Fruit fly (Drosophila melanogaster): ENCODE data around the gene PolE1.

- TF ChIP-seq Ets98B (GFP tag; IDR thresholded peaks at IDR 0.05) (peak; percentile 52), CG8301 (tag; optimal IDR thresholded peaks at IDR 0.05) (peak; percentile 52), D1 (tag; optimal IDR thresholded peaks at IDR 0.05) (no peak), EcR (GFP tag; optimal IDR thresholded peaks at IDR 0.05) (no peak), CG4496 (GFP tag; IDR thresholded peaks at IDR 0.05) (peak; percentile 77), CG8159 (tag; optimal IDR thresholded peaks at IDR 0.05) (peak; percentile 59), Pif1A (GFP tag; optimal IDR thresholded peaks at IDR 0.05) (no peak), gl (tag; optimal IDR thresholded peaks at IDR 0.05) (no peak), CG14655 (GFP tag; optimal IDR thresholded peaks at IDR 0.05) (peak; percentile 63)
Observed at dm6 chr3R:23355829-23356738, 8.2 kb downstream of the PolE1 start, which contains the start of the genes ATPsynCF6 and Sec13.

All from whole organism, pupa.